Worm (Caenorhabditis elegans) whole organism, L1 larva: ENCODE results near the gene rmh-2.

ENCODE experiments used
- aly-2 ChIP-seq: fragments of 150-350 bp; optimal IDR thresholded peaks from 2 replicates; lab custom pipeline; 2014; ENCODE audit warnings: missing biosample characterization, missing genetic modification characterization
- fkh-10 ChIP-seq: sonication (generic microtip); optimal IDR thresholded peaks from 2 replicates; lab custom pipeline; 2017; ENCODE audit warnings: missing biosample characterization, missing genetic modification reagents, missing genetic modification characterization
- fos-1 ChIP-seq: fragments of 150-350 bp; optimal IDR thresholded peaks from 2 replicates; lab custom pipeline; 2014; ENCODE audit warnings: missing biosample characterization, missing genetic modification characterization
- lir-3 ChIP-seq: sonication (generic microtip); optimal IDR thresholded peaks from 2 replicates; lab custom pipeline; 2016; ENCODE audit warnings: mild to moderate bottlenecking, missing genetic modification characterization, moderate library complexity, missing compliant biosample characterization; ENCODE audit not compliant: poor library complexity
- rnt-1 ChIP-seq: sonication (generic microtip); optimal IDR thresholded peaks from 2 replicates; lab custom pipeline; 2016; ENCODE audit warnings: mild to moderate bottlenecking, missing genetic modification characterization, moderate library complexity, missing compliant biosample characterization

DNA sequence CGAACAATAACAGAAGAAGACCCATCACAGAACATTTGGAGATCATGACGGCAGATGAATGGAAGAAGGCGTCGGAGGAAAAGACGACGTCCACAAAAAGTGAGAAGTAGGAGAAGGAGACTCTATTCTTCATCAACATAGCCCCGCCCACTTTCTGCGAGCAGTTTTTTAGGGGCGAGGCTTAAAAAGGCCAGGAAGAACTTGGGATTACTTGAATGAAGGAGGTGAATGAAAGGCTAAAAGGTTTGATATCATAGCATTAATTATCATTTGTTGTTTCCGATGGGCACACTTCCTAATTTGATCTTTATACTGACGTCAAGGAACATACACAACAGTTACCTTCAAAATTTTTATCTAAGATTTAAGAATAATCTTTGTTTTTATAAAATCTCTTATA, 18.3 kb upstream of the rmh-2 start, which contains the start of gene nlp-58:
- TF ChIP-seq fkh-10 (no peak), lir-3 (tag; lab: Kevin White, UChicago) (no peak), rnt-1 (tag; lab: Kevin White, UChicago) (no peak), aly-2 (tag; lab: Kevin White, UChicago) (no peak), fos-1 (tag; lab: Kevin White, UChicago) (no peak)
